In genomic region chr3L:2533732-2534073, dm6 we compare ENCODE assay signal across 1 fruit fly cellular context.
TF ChIP-seq lines count a peak whose summit lies in the region.

No protein-coding gene starts in this region.

TF ChIP-seq in whole organism, embryonic, 481 proteins besides CTCF, POLR2A, EP300 and RAD21 (continued from another document and continues in another):
- TF ChIP-seq dmrt99B (tag; optimal IDR thresholded peaks at IDR 0.05; lab: Kevin White, UChicago): peak; percentile 21
- TF ChIP-seq CG11695 (GFP tag; IDR thresholded peaks at IDR 0.05; lab: Robert Waterston, UW): no peak
- TF ChIP-seq CG18476 (GFP tag; optimal IDR thresholded peaks at IDR 0.05; lab: Kevin White, UChicago): no peak
- TF ChIP-seq Drgx (GFP tag; IDR thresholded peaks at IDR 0.05; lab: Robert Waterston, UW): peak; percentile 91
- no peak for TF ChIP-seq ERR (GFP tag; optimal IDR thresholded peaks at IDR 0.05; lab: Kevin White, UChicago)
- no peak for TF ChIP-seq kni (GFP tag; optimal IDR thresholded peaks at IDR 0.05; lab: Kevin White, UChicago)
- peak in 1 of 2 experiments; percentile 3 for TF ChIP-seq dpn (GFP tag; optimal IDR thresholded peaks at IDR 0.05; lab: Kevin White, UChicago)
- no peak for TF ChIP-seq CG8478 (optimal IDR thresholded peaks at IDR 0.05; lab: Kevin White, UChicago)
- no peak for TF ChIP-seq CG3163 (GFP tag; optimal IDR thresholded peaks at IDR 0.05; lab: Kevin White, UChicago)
- no peak for TF ChIP-seq ro (GFP tag; IDR thresholded peaks at IDR 0.05; lab: Robert Waterston, UW)
- no peak for TF ChIP-seq BtbVII (GFP tag; optimal IDR thresholded peaks at IDR 0.05; lab: Kevin White, UChicago)
- no peak for TF ChIP-seq CG10543 (GFP tag; optimal IDR thresholded peaks at IDR 0.05; lab: Kevin White, UChicago)
- TF ChIP-seq CG9797 (GFP tag; optimal IDR thresholded peaks at IDR 0.05; lab: Kevin White, UChicago): no peak
- TF ChIP-seq CG8924 (tag; optimal IDR thresholded peaks at IDR 0.05; lab: Kevin White, UChicago): no peak
- peak; percentile 14 for TF ChIP-seq CG12071 (GFP tag; optimal IDR thresholded peaks at IDR 0.05; lab: Kevin White, UChicago)
- peak; percentile 39 for TF ChIP-seq ind (GFP tag; optimal IDR thresholded peaks at IDR 0.05; lab: Kevin White, UChicago)
- no peak for TF ChIP-seq sim (GFP tag; IDR thresholded peaks at IDR 0.05; lab: Robert Waterston, UW)
- TF ChIP-seq caup (GFP tag; optimal IDR thresholded peaks at IDR 0.05; lab: Kevin White, UChicago; ENCODE audit: severe bottlenecking): no peak
- no peak for TF ChIP-seq CG17186 (GFP tag; optimal IDR thresholded peaks at IDR 0.05; lab: Kevin White, UChicago)
- TF ChIP-seq fd96Cb (tag; optimal IDR thresholded peaks at IDR 0.05; lab: Kevin White, UChicago): peak; percentile 37
- no peak for TF ChIP-seq h (optimal IDR thresholded peaks at IDR 0.05; lab: Kevin White, UChicago)
- no peak for TF ChIP-seq CG17385 (GFP tag; optimal IDR thresholded peaks at IDR 0.05; lab: Kevin White, UChicago)
- TF ChIP-seq Max (GFP tag; optimal IDR thresholded peaks at IDR 0.05; lab: Kevin White, UChicago): no peak
- TF ChIP-seq CHES-1-like (GFP tag; optimal IDR thresholded peaks at IDR 0.05; lab: Kevin White, UChicago): no peak
- TF ChIP-seq NK7.1 (GFP tag; optimal IDR thresholded peaks at IDR 0.05; lab: Kevin White, UChicago): no peak
- no peak for TF ChIP-seq vnd (GFP tag; IDR thresholded peaks at IDR 0.05; lab: Robert Waterston, UW; ENCODE audit: partially characterized antibody)
- 0 out of 3 replicates have a peak, but pooled peaks have one; percentile 51 for TF ChIP-seq dysf (GFP tag; IDR thresholded peaks at IDR 0.05; lab: Robert Waterston, UW)
- 0 out of 4 replicates have a peak, but pooled peaks have one; percentile 5 for TF ChIP-seq Gug (GFP tag; IDR thresholded peaks at IDR 0.05; lab: Robert Waterston, UW)
- no peak for TF ChIP-seq CG11398 (GFP tag; optimal IDR thresholded peaks at IDR 0.05; lab: Kevin White, UChicago)
- TF ChIP-seq Antp (GFP tag; optimal IDR thresholded peaks at IDR 0.05; lab: Kevin White, UChicago): no peak
- TF ChIP-seq Dll (GFP tag; IDR thresholded peaks at IDR 0.05; lab: Robert Waterston, UW; ENCODE audit: partially characterized antibody): no peak
- no peak for TF ChIP-seq stc (GFP tag; IDR thresholded peaks at IDR 0.05; lab: Robert Waterston, UW)
- no peak for TF ChIP-seq CkIIα-i1 (GFP tag; IDR thresholded peaks at IDR 0.05; lab: Robert Waterston, UW)
- no peak for TF ChIP-seq CG1529 (GFP tag; optimal IDR thresholded peaks at IDR 0.05; lab: Kevin White, UChicago)
- TF ChIP-seq btn (GFP tag; optimal IDR thresholded peaks at IDR 0.05; lab: Kevin White, UChicago): no peak
- TF ChIP-seq unc-4 (GFP tag; IDR thresholded peaks at IDR 0.05; lab: Robert Waterston, UW; ENCODE audit: partially characterized antibody): no peak
- peak; percentile 32 for TF ChIP-seq gem (tag; optimal IDR thresholded peaks at IDR 0.05; lab: Kevin White, UChicago)
- no peak for TF ChIP-seq Atf6 (GFP tag; IDR thresholded peaks at IDR 0.05; lab: Robert Waterston, UW)
- TF ChIP-seq ATbp (GFP tag; optimal IDR thresholded peaks at IDR 0.05; lab: Kevin White, UChicago): peak; percentile 6
- no peak for TF ChIP-seq dmrt11E (tag; optimal IDR thresholded peaks at IDR 0.05; lab: Kevin White, UChicago)
- no peak for TF ChIP-seq CG15601 (tag; optimal IDR thresholded peaks at IDR 0.05; lab: Kevin White, UChicago)
- no peak for TF ChIP-seq Bdp1 (GFP tag; optimal IDR thresholded peaks at IDR 0.05; lab: Kevin White, UChicago)
- peak; percentile 23 for TF ChIP-seq lab (GFP tag; optimal IDR thresholded peaks at IDR 0.05; lab: Kevin White, UChicago)
- TF ChIP-seq CG6813 (GFP tag; optimal IDR thresholded peaks at IDR 0.05; lab: Kevin White, UChicago): no peak
- TF ChIP-seq CG7928 (GFP tag; optimal IDR thresholded peaks at IDR 0.05; lab: Kevin White, UChicago): no peak
- TF ChIP-seq NC2α (GFP tag; optimal IDR thresholded peaks at IDR 0.05; lab: Kevin White, UChicago): no peak
- TF ChIP-seq CG17328 (GFP tag; IDR thresholded peaks at IDR 0.05; lab: Robert Waterston, UW): 0 out of 2 replicates have a peak, but pooled peaks have one; percentile 32
- peak; percentile 74 for TF ChIP-seq sens (GFP tag; lab: Kevin White, UChicago)
- TF ChIP-seq grau (tag; optimal IDR thresholded peaks at IDR 0.05; lab: Kevin White, UChicago): peak; percentile 16
- TF ChIP-seq CG3407 (GFP tag; optimal IDR thresholded peaks at IDR 0.05; lab: Kevin White, UChicago): no peak
- TF ChIP-seq jumu (GFP tag; optimal IDR thresholded peaks at IDR 0.05; lab: Kevin White, UChicago): no peak
- no peak for TF ChIP-seq yki (optimal IDR thresholded peaks at IDR 0.05; lab: Kevin White, UChicago)
- 0 out of 2 replicates have a peak, but pooled peaks have one; percentile 16 for TF ChIP-seq CG6689 (GFP tag; IDR thresholded peaks at IDR 0.05; lab: Robert Waterston, UW)
- no peak for TF ChIP-seq al (GFP tag; IDR thresholded peaks at IDR 0.05; lab: Robert Waterston, UW)
- no peak for TF ChIP-seq trh (GFP tag; optimal IDR thresholded peaks at IDR 0.05; lab: Kevin White, UChicago)
- no peak for TF ChIP-seq CG14667 (GFP tag; IDR thresholded peaks at IDR 0.05; lab: Robert Waterston, UW)
- no peak for TF ChIP-seq CG12769 (tag; optimal IDR thresholded peaks at IDR 0.05; lab: Kevin White, UChicago)
- TF ChIP-seq Dad (GFP tag; optimal IDR thresholded peaks at IDR 0.05; lab: Kevin White, UChicago): no peak
- TF ChIP-seq gsb (GFP tag; IDR thresholded peaks at IDR 0.05; lab: Robert Waterston, UW): no peak
- TF ChIP-seq tll (GFP tag; optimal IDR thresholded peaks at IDR 0.05; lab: Kevin White, UChicago): no peak
- no peak for TF ChIP-seq Bgb (GFP tag; IDR thresholded peaks at IDR 0.05; lab: Robert Waterston, UW; ENCODE audit: partially characterized antibody)
- no peak for TF ChIP-seq pum (GFP tag; optimal IDR thresholded peaks at IDR 0.05; lab: Kevin White, UChicago)
- TF ChIP-seq Adf1 (GFP tag; IDR thresholded peaks at IDR 0.05; lab: Robert Waterston, UW): no peak
- TF ChIP-seq bsh (GFP tag; optimal IDR thresholded peaks at IDR 0.05; lab: Kevin White, UChicago): peak; percentile 38 to 71
- no peak for TF ChIP-seq psq (GFP tag; optimal IDR thresholded peaks at IDR 0.05; lab: Kevin White, UChicago)
- peak; percentile 41; the same call in 2 of the 3 replicates for TF ChIP-seq row (GFP tag; IDR thresholded peaks at IDR 0.05; lab: Robert Waterston, UW)
- no peak for TF ChIP-seq CG30020 (tag; optimal IDR thresholded peaks at IDR 0.05; lab: Kevin White, UChicago)
- TF ChIP-seq cwo (GFP tag; optimal IDR thresholded peaks at IDR 0.05; lab: Kevin White, UChicago): no peak
- no peak for TF ChIP-seq oc (tag; optimal IDR thresholded peaks at IDR 0.05; lab: Kevin White, UChicago)
- TF ChIP-seq CG10654 (GFP tag; optimal IDR thresholded peaks at IDR 0.05; lab: Kevin White, UChicago): no peak
- TF ChIP-seq Optix (GFP tag; IDR thresholded peaks at IDR 0.05; lab: Robert Waterston, UW): no peak
- no peak for TF ChIP-seq Hr39 (optimal IDR thresholded peaks at IDR 0.05; lab: Kevin White, UChicago)
- peak; percentile 14 for TF ChIP-seq CG2712 (tag; optimal IDR thresholded peaks at IDR 0.05; lab: Kevin White, UChicago)
- TF ChIP-seq seq (GFP tag; IDR thresholded peaks at IDR 0.05; lab: Robert Waterston, UW): 0 out of 2 replicates have a peak, but pooled peaks have one; percentile 16
- TF ChIP-seq Atf3 (GFP tag; optimal IDR thresholded peaks at IDR 0.05; lab: Kevin White, UChicago): no peak
- TF ChIP-seq CG10979 (tag; optimal IDR thresholded peaks at IDR 0.05; lab: Kevin White, UChicago): peak; percentile 47
- TF ChIP-seq CG13123 (GFP tag; optimal IDR thresholded peaks at IDR 0.05; lab: Kevin White, UChicago): no peak
- peak; percentile 21 for TF ChIP-seq mam (GFP tag; optimal IDR thresholded peaks at IDR 0.05; lab: Kevin White, UChicago)
- TF ChIP-seq CG12391 (tag; optimal IDR thresholded peaks at IDR 0.05; lab: Kevin White, UChicago): peak; percentile 1
- no peak for TF ChIP-seq Mrtf (GFP tag; IDR thresholded peaks at IDR 0.05; lab: Robert Waterston, UW)
- TF ChIP-seq Oli (tag; optimal IDR thresholded peaks at IDR 0.05; lab: Kevin White, UChicago): peak; percentile 21
- TF ChIP-seq lov (optimal IDR thresholded peaks at IDR 0.05; lab: Kevin White, UChicago): no peak
- no peak for TF ChIP-seq lov (GFP tag; IDR thresholded peaks at IDR 0.05; lab: Robert Waterston, UW)
- no peak for TF ChIP-seq D (optimal IDR thresholded peaks at IDR 0.05; lab: Kevin White, UChicago)
- peak; percentile 31 for TF ChIP-seq D (GFP tag; optimal IDR thresholded peaks at IDR 0.05; lab: Kevin White, UChicago)
- no peak for TF ChIP-seq corto (GFP tag; optimal IDR thresholded peaks at IDR 0.05; lab: Kevin White, UChicago)
- peak; percentile 13 for TF ChIP-seq pnt (GFP tag; optimal IDR thresholded peaks at IDR 0.05; lab: Kevin White, UChicago)
- no peak for TF ChIP-seq wek (GFP tag; optimal IDR thresholded peaks at IDR 0.05; lab: Kevin White, UChicago)
- no peak for TF ChIP-seq CG10147 (GFP tag; optimal IDR thresholded peaks at IDR 0.05; lab: Kevin White, UChicago)
- TF ChIP-seq wor (GFP tag; IDR thresholded peaks at IDR 0.05; lab: Robert Waterston, UW): no peak
- peak; percentile 44 for TF ChIP-seq CG11504 (tag; optimal IDR thresholded peaks at IDR 0.05; lab: Kevin White, UChicago)
- TF ChIP-seq trem (tag; optimal IDR thresholded peaks at IDR 0.05; lab: Kevin White, UChicago): no peak
- TF ChIP-seq kah (GFP tag; optimal IDR thresholded peaks at IDR 0.05; lab: Kevin White, UChicago): no peak
- no peak for TF ChIP-seq inv (GFP tag; IDR thresholded peaks at IDR 0.05; lab: Robert Waterston, UW; ENCODE audit: partially characterized antibody)
- peak; percentile 43 for TF ChIP-seq Blimp-1 (GFP tag; optimal IDR thresholded peaks at IDR 0.05; lab: Kevin White, UChicago)
- no peak for TF ChIP-seq NFAT (GFP tag; IDR thresholded peaks at IDR 0.05; lab: Robert Waterston, UW)
- TF ChIP-seq CG14860 (GFP tag; IDR thresholded peaks at IDR 0.05; lab: Robert Waterston, UW; ENCODE audit: partially characterized antibody): no peak
- TF ChIP-seq CG3838 (GFP tag; optimal IDR thresholded peaks at IDR 0.05; lab: Kevin White, UChicago): no peak
- peak; percentile 16 for TF ChIP-seq CG2678 (tag; optimal IDR thresholded peaks at IDR 0.05; lab: Kevin White, UChicago)
- TF ChIP-seq CG17359 (tag; optimal IDR thresholded peaks at IDR 0.05; lab: Kevin White, UChicago): peak; percentile 29
- no peak for TF ChIP-seq CG11560 (tag; IDR thresholded peaks at IDR 0.05; lab: Robert Waterston, UW)
- no peak for TF ChIP-seq exex (tag; optimal IDR thresholded peaks at IDR 0.05; lab: Kevin White, UChicago)
- no peak for TF ChIP-seq tna (GFP tag; IDR thresholded peaks at IDR 0.05; lab: Robert Waterston, UW; ENCODE audit: partially characterized antibody)
- peak; percentile 20 for TF ChIP-seq nmo (GFP tag; optimal IDR thresholded peaks at IDR 0.05; lab: Kevin White, UChicago)
- TF ChIP-seq Pdp1 (GFP tag; optimal IDR thresholded peaks at IDR 0.05; lab: Kevin White, UChicago): no peak
- no peak for TF ChIP-seq br (optimal IDR thresholded peaks at IDR 0.05; lab: Kevin White, UChicago)
- no peak for TF ChIP-seq CG13775 (GFP tag; optimal IDR thresholded peaks at IDR 0.05; lab: Kevin White, UChicago)
- no peak for TF ChIP-seq CG33557 (GFP tag; optimal IDR thresholded peaks at IDR 0.05; lab: Kevin White, UChicago)
- no peak for TF ChIP-seq bab2 (GFP tag; optimal IDR thresholded peaks at IDR 0.05; lab: Kevin White, UChicago)
- TF ChIP-seq cas (GFP tag; IDR thresholded peaks at IDR 0.05; lab: Robert Waterston, UW): no peak
- no peak for TF ChIP-seq Meics (GFP tag; optimal IDR thresholded peaks at IDR 0.05; lab: Kevin White, UChicago)
- TF ChIP-seq NC2β (GFP tag; optimal IDR thresholded peaks at IDR 0.05; lab: Kevin White, UChicago): no peak
- TF ChIP-seq sima (GFP tag; optimal IDR thresholded peaks at IDR 0.05; lab: Kevin White, UChicago): no peak
- TF ChIP-seq CG12219 (GFP tag; optimal IDR thresholded peaks at IDR 0.05; lab: Kevin White, UChicago): peak; percentile 9
- no peak for TF ChIP-seq Lim3 (GFP tag; IDR thresholded peaks at IDR 0.05; lab: Robert Waterston, UW)
- TF ChIP-seq HLH3B (GFP tag; IDR thresholded peaks at IDR 0.05; lab: Robert Waterston, UW): 0 out of 2 replicates have a peak, but pooled peaks have one; percentile 31
- no peak for TF ChIP-seq z (GFP tag; IDR thresholded peaks at IDR 0.05; lab: Robert Waterston, UW)
- TF ChIP-seq Nf-YC (tag; optimal IDR thresholded peaks at IDR 0.05; lab: Kevin White, UChicago): no peak
- TF ChIP-seq Myb (GFP tag; optimal IDR thresholded peaks at IDR 0.05; lab: Kevin White, UChicago): no peak
- TF ChIP-seq CG6272 (GFP tag; IDR thresholded peaks at IDR 0.05; lab: Robert Waterston, UW): no peak
- no peak for TF ChIP-seq Tbp (GFP tag; optimal IDR thresholded peaks at IDR 0.05; lab: Kevin White, UChicago)
- TF ChIP-seq CG8359 (GFP tag; optimal IDR thresholded peaks at IDR 0.05; lab: Kevin White, UChicago; ENCODE audit: borderline replicate concordance): no peak
- no peak for TF ChIP-seq CG14441 (GFP tag; IDR thresholded peaks at IDR 0.05; lab: Robert Waterston, UW)
- TF ChIP-seq Med (GFP tag; lab: Kevin White, UChicago): peak; percentile 78
- TF ChIP-seq pb (GFP tag; optimal IDR thresholded peaks at IDR 0.05; lab: Kevin White, UChicago): no peak
- no peak for TF ChIP-seq klu (GFP tag; IDR thresholded peaks at IDR 0.05; lab: Robert Waterston, UW)
- no peak for TF ChIP-seq gcm (GFP tag; optimal IDR thresholded peaks at IDR 0.05; lab: Kevin White, UChicago)
- no peak for TF ChIP-seq CG1602 (GFP tag; optimal IDR thresholded peaks at IDR 0.05; lab: Kevin White, UChicago)
- TF ChIP-seq usp (GFP tag; optimal IDR thresholded peaks at IDR 0.05; lab: Kevin White, UChicago): no peak
- TF ChIP-seq CG9727 (GFP tag; optimal IDR thresholded peaks at IDR 0.05; lab: Kevin White, UChicago): peak; percentile 15
- no peak for TF ChIP-seq aop (GFP tag; IDR thresholded peaks at IDR 0.05; lab: Robert Waterston, UW)
- TF ChIP-seq Mad (GFP tag; optimal IDR thresholded peaks at IDR 0.05; lab: Kevin White, UChicago): no peak
- no peak for TF ChIP-seq knrl (GFP tag; IDR thresholded peaks at IDR 0.05; lab: Robert Waterston, UW; ENCODE audit: partially characterized antibody)
- no peak for TF ChIP-seq CG14014 (GFP tag; IDR thresholded peaks at IDR 0.05; lab: Robert Waterston, UW)
- TF ChIP-seq CG31224 (GFP tag; IDR thresholded peaks at IDR 0.05; lab: Robert Waterston, UW): no peak
- no peak for TF ChIP-seq CG7372 (GFP tag; IDR thresholded peaks at IDR 0.05; lab: Robert Waterston, UW)
- no peak for TF ChIP-seq sc (optimal IDR thresholded peaks at IDR 0.05; lab: Kevin White, UChicago)
- no peak for TF ChIP-seq sc (GFP tag; optimal IDR thresholded peaks at IDR 0.05; lab: Kevin White, UChicago)
